Worm (Caenorhabditis elegans) whole organism, L1 larva: ENCODE results near the gene rpt-1.

Experiments used
- C04F5.9 ChIP-seq: sonication (generic microtip); optimal IDR thresholded peaks from 2 replicates; lab custom pipeline; 2016; ENCODE audit warnings: missing genetic modification characterization, missing compliant biosample characterization
- C16A3.4 ChIP-seq: fragments of 150-350 bp; optimal IDR thresholded peaks from 2 replicates; lab custom pipeline; 2014; ENCODE audit warnings: missing biosample characterization, missing genetic modification characterization
- C34B4.2 ChIP-seq: sonication (generic microtip); optimal IDR thresholded peaks from 2 replicates; lab custom pipeline; 2017; ENCODE audit warnings: mild to moderate bottlenecking, missing genetic modification characterization, missing compliant biosample characterization
- F16B12.6 ChIP-seq: fragments of 150-350 bp; optimal IDR thresholded peaks from 2 replicates; lab custom pipeline; 2014; ENCODE audit warnings: missing biosample characterization, missing genetic modification characterization
- Y116A8C.19 ChIP-seq: sonication (generic microtip); optimal IDR thresholded peaks from 2 replicates; lab custom pipeline; 2016; ENCODE audit warnings: missing compliant biosample characterization, missing genetic modification characterization, borderline replicate concordance
- aha-1 ChIP-seq: fragments of 150-350 bp; optimal IDR thresholded peaks from 2 replicates; lab custom pipeline; 2014; ENCODE audit warnings: missing biosample characterization, missing genetic modification characterization
- aly-2 ChIP-seq: fragments of 150-350 bp; optimal IDR thresholded peaks from 2 replicates; lab custom pipeline; 2014; ENCODE audit warnings: missing biosample characterization, missing genetic modification characterization
- ama-1 ChIP-seq: fragments of 150-350 bp; optimal IDR thresholded peaks from 2 replicates; lab custom pipeline; 2014
- blmp-1 ChIP-seq: fragments of 150-350 bp; optimal IDR thresholded peaks from 2 replicates; lab custom pipeline; 2014; ENCODE audit warnings: missing biosample characterization, missing genetic modification characterization
- ceh-8 ChIP-seq: fragments of 200-800 bp; sonication (Bioruptor generic); optimal IDR thresholded peaks from 2 replicates; lab custom pipeline; 2018; ENCODE audit warnings: mild to moderate bottlenecking, missing genetic modification characterization, moderate library complexity, missing compliant biosample characterization
- ceh-88 ChIP-seq: fragments of 200-800 bp; sonication (Bioruptor generic); IDR thresholded peaks from 2 replicates; pipeline ENCODE4 v1.3.6; 2022; ENCODE audit warnings: missing genetic modification characterization, missing compliant biosample characterization
- ceh-90 ChIP-seq: sonication (generic microtip); optimal IDR thresholded peaks from 2 replicates; lab custom pipeline; 2016; ENCODE audit warnings: missing genetic modification characterization, missing compliant biosample characterization
- ces-1 ChIP-seq: fragments of 150-350 bp; optimal IDR thresholded peaks from 2 replicates; lab custom pipeline; 2014; ENCODE audit warnings: missing biosample characterization, missing genetic modification reagents, missing genetic modification characterization
- dpl-1 ChIP-seq, 3 experiments: fragments of 150-350 bp in 2 of 3; sonication (generic microtip) in 1 of 3; optimal IDR thresholded peaks; 2 replicates each; lab custom pipeline; 2014 to 2017; ENCODE audit warnings: missing biosample characterization in 3 of 3, missing genetic modification characterization in 3 of 3, missing genetic modification reagents in 3 of 3
- efl-1 ChIP-seq, 4 experiments: fragments of 150-350 bp; optimal IDR thresholded peaks in 3 of 4; peaks in 1 of 4; 1 replicate in 1 of 4; 2 replicates in 3 of 4; lab custom pipeline; 2014; ENCODE audit warnings: missing biosample characterization in 2 of 4, missing genetic modification characterization in 2 of 4, missing genetic modification reagents in 2 of 4
- efl-3 ChIP-seq: fragments of 200-800 bp; sonication (Bioruptor generic); optimal IDR thresholded peaks from 2 replicates; lab custom pipeline; 2018; ENCODE audit warnings: mild to moderate bottlenecking, missing genetic modification characterization, missing compliant biosample characterization
- egl-13 ChIP-seq: sonication (generic microtip); optimal IDR thresholded peaks from 2 replicates; lab custom pipeline; 2016; ENCODE audit warnings: missing genotype, missing genetic modification reagents, missing genetic modification characterization, missing compliant biosample characterization
- egl-27 ChIP-seq, 2 experiments: fragments of 150-350 bp in 1 of 2; sonication (generic microtip); optimal IDR thresholded peaks; 3 replicates each; lab custom pipeline; 2017 to 2018; ENCODE audit warnings: missing biosample characterization in 2 of 2, missing genetic modification characterization in 2 of 2, missing genetic modification reagents in 2 of 2
- elt-2 ChIP-seq: sonication (generic microtip); optimal IDR thresholded peaks from 2 replicates; lab custom pipeline; 2016; ENCODE audit warnings: missing genetic modification characterization, mild to moderate bottlenecking, inconsistent platforms, missing compliant biosample characterization, missing genetic modification reagents
- elt-3 ChIP-seq, 6 experiments: fragments of 150-350 bp in 1 of 6; sonication (generic microtip); optimal IDR thresholded peaks; 2 replicates each; lab custom pipeline; 2017 to 2018; ENCODE audit warnings: missing biosample characterization in 6 of 6, missing genetic modification characterization in 6 of 6, inconsistent platforms in 1 of 6
- ets-5 ChIP-seq: fragments of 200-800 bp; sonication (Bioruptor generic); IDR thresholded peaks from 2 replicates; pipeline ENCODE4 v1.3.6; 2022; ENCODE audit warnings: missing genetic modification characterization, missing compliant biosample characterization
- fkh-8 ChIP-seq: sonication (generic microtip); optimal IDR thresholded peaks from 2 replicates; lab custom pipeline; 2016; ENCODE audit warnings: mild to moderate bottlenecking, missing genetic modification characterization, missing compliant biosample characterization
- fos-1 ChIP-seq: fragments of 150-350 bp; optimal IDR thresholded peaks from 2 replicates; lab custom pipeline; 2014; ENCODE audit warnings: missing biosample characterization, missing genetic modification characterization
- hlh-17 ChIP-seq: fragments of 200-800 bp; sonication (Bioruptor generic); optimal IDR thresholded peaks from 2 replicates; lab custom pipeline; 2018; ENCODE audit warnings: missing genetic modification characterization, mild to moderate bottlenecking, missing compliant biosample characterization, moderate library complexity, borderline replicate concordance
- hlh-4 ChIP-seq: sonication (generic microtip); optimal IDR thresholded peaks from 2 replicates; lab custom pipeline; 2016; ENCODE audit warnings: mild to moderate bottlenecking, missing genetic modification characterization, missing compliant biosample characterization
- hpl-2 ChIP-seq: fragments of 150-350 bp; optimal IDR thresholded peaks from 2 replicates; lab custom pipeline; 2014; ENCODE audit warnings: missing biosample characterization, missing genetic modification reagents, missing genetic modification characterization
- irx-1 ChIP-seq: sonication (generic microtip); optimal IDR thresholded peaks from 2 replicates; lab custom pipeline; 2016; ENCODE audit warnings: missing genetic modification characterization, missing compliant biosample characterization
- isw-1 ChIP-seq: fragments of 200-800 bp; sonication (Bioruptor generic); IDR thresholded peaks from 2 replicates; pipeline ENCODE4 v1.3.6; 2022; ENCODE audit warnings: missing genetic modification characterization, missing compliant biosample characterization
- lin-14 ChIP-seq: fragments of 200-800 bp; sonication (Bioruptor generic); optimal IDR thresholded peaks from 2 replicates; lab custom pipeline; 2018; ENCODE audit warnings: mild to moderate bottlenecking, missing genetic modification characterization, moderate library complexity, missing compliant biosample characterization
- lin-15B ChIP-seq: fragments of 150-350 bp; sonication (generic microtip); optimal IDR thresholded peaks from 3 replicates; lab custom pipeline; 2014; ENCODE audit warnings: missing biosample characterization, missing genetic modification characterization
- lin-39 ChIP-seq: fragments of 150-350 bp; optimal IDR thresholded peaks from 2 replicates; lab custom pipeline; 2014; ENCODE audit warnings: missing biosample characterization, missing genetic modification reagents, missing genetic modification characterization
- lir-3 ChIP-seq: sonication (generic microtip); optimal IDR thresholded peaks from 2 replicates; lab custom pipeline; 2016; ENCODE audit warnings: mild to moderate bottlenecking, missing genetic modification characterization, moderate library complexity, missing compliant biosample characterization; ENCODE audit not compliant: poor library complexity
- mdl-1 ChIP-seq, 2 experiments: fragments of 150-350 bp; optimal IDR thresholded peaks; 2 replicates each; lab custom pipeline; 2014 to 2017; ENCODE audit warnings: missing biosample characterization in 2 of 2, missing genetic modification characterization in 2 of 2, inconsistent platforms in 1 of 2
- mep-1 ChIP-seq: fragments of 150-350 bp; optimal IDR thresholded peaks from 2 replicates; lab custom pipeline; 2014; ENCODE audit warnings: missing biosample characterization, missing genetic modification characterization
- nhr-28 ChIP-seq: fragments of 150-350 bp; optimal IDR thresholded peaks from 2 replicates; lab custom pipeline; 2014; ENCODE audit warnings: missing biosample characterization, missing genetic modification characterization
- nhr-47 ChIP-seq: sonication (generic microtip); optimal IDR thresholded peaks from 2 replicates; lab custom pipeline; 2016; ENCODE audit warnings: mild to moderate bottlenecking, missing genetic modification characterization, moderate library complexity, missing compliant biosample characterization
- nhr-76 ChIP-seq: sonication (generic microtip); optimal IDR thresholded peaks from 2 replicates; lab custom pipeline; 2017; ENCODE audit warnings: missing biosample characterization, missing genetic modification characterization
- nhr-77 ChIP-seq: fragments of 150-350 bp; optimal IDR thresholded peaks from 2 replicates; lab custom pipeline; 2014; ENCODE audit warnings: missing biosample characterization, missing genetic modification characterization
- nhr-85 ChIP-seq: sonication (generic microtip); peaks from one replicate; lab custom pipeline; 2016; ENCODE audit warnings: missing genetic modification characterization, inconsistent platforms, missing compliant biosample characterization
- nhr-90 ChIP-seq: sonication (generic microtip); optimal IDR thresholded peaks from 2 replicates; lab custom pipeline; 2016; ENCODE audit warnings: mild to moderate bottlenecking, missing genetic modification characterization, missing compliant biosample characterization; ENCODE audit not compliant: poor library complexity
- pag-3 ChIP-seq: sonication (generic microtip); optimal IDR thresholded peaks from 2 replicates; lab custom pipeline; 2017; ENCODE audit warnings: missing genetic modification characterization, mild to moderate bottlenecking, missing compliant biosample characterization, antibody characterized with exemption, borderline replicate concordance; ENCODE audit not compliant: insufficient read depth
- pqm-1 ChIP-seq: sonication (generic microtip); optimal IDR thresholded peaks from 3 replicates; lab custom pipeline; 2017; ENCODE audit warnings: missing biosample characterization, missing genetic modification characterization
- rnt-1 ChIP-seq: sonication (generic microtip); optimal IDR thresholded peaks from 2 replicates; lab custom pipeline; 2016; ENCODE audit warnings: mild to moderate bottlenecking, missing genetic modification characterization, moderate library complexity, missing compliant biosample characterization
- skn-1 ChIP-seq: fragments of 150-350 bp; optimal IDR thresholded peaks from 2 replicates; lab custom pipeline; 2014; ENCODE audit warnings: missing biosample characterization, missing genetic modification characterization
- snpc-4 ChIP-seq: fragments of 150-350 bp; optimal IDR thresholded peaks from 2 replicates; lab custom pipeline; 2014; ENCODE audit warnings: missing biosample characterization, missing genetic modification characterization
- sptf-1 ChIP-seq: fragments of 150-350 bp; optimal IDR thresholded peaks from 2 replicates; lab custom pipeline; 2014; ENCODE audit warnings: missing biosample characterization, missing genetic modification characterization
- sup-37 ChIP-seq: fragments of 200-800 bp; sonication (Bioruptor generic); optimal IDR thresholded peaks from 2 replicates; lab custom pipeline; 2018; ENCODE audit warnings: mild to moderate bottlenecking, missing genetic modification characterization, missing compliant biosample characterization
- swsn-7 ChIP-seq: sonication (generic microtip); optimal IDR thresholded peaks from 2 replicates; lab custom pipeline; 2016; ENCODE audit warnings: missing genetic modification characterization, missing compliant biosample characterization
- unc-130 ChIP-seq: fragments of 150-350 bp; optimal IDR thresholded peaks from 2 replicates; lab custom pipeline; 2017; ENCODE audit warnings: missing biosample characterization, missing genetic modification characterization, inconsistent platforms
- unc-98 ChIP-seq: fragments of 200-800 bp; sonication (Bioruptor generic); IDR thresholded peaks from 2 replicates; pipeline ENCODE4 v1.3.6; 2022; ENCODE audit warnings: missing genetic modification characterization, missing compliant biosample characterization
- xbp-1 ChIP-seq: sonication (generic microtip); optimal IDR thresholded peaks from 2 replicates; lab custom pipeline; 2016; ENCODE audit warnings: missing genetic modification characterization, missing compliant biosample characterization
- zag-1 ChIP-seq: fragments of 150-350 bp; optimal IDR thresholded peaks from 2 replicates; lab custom pipeline; 2014; ENCODE audit warnings: missing biosample characterization, missing genetic modification characterization
- ztf-11 ChIP-seq, 2 experiments: sonication (generic microtip); optimal IDR thresholded peaks; 2 replicates each; lab custom pipeline; 2016 to 2017; ENCODE audit warnings: missing genetic modification characterization in 2 of 2, missing biosample characterization in 1 of 2, missing compliant biosample characterization in 1 of 2

Gene rpt-1

ce11 chrV:11982309-11982708 is at the start of gene rpt-1:
Gene rpt-1 (minus strand): TSS chrV:11982397.
- TF ChIP-seq mdl-1 (tag; optimal IDR thresholded peaks at IDR 0.05; lab: Kevin White, UChicago) (peak in 1 of 2 experiments; percentile 68), egl-27 (tag; optimal IDR thresholded peaks at IDR 0.05; lab: Kevin White, UChicago) (no peak), unc-98 (GFP tag; lab: Robert Waterston, UW) (no peak), hlh-4 (tag; lab: Kevin White, UChicago) (no peak), hlh-17 (no peak), ztf-11 (tag; optimal IDR thresholded peaks at IDR 0.05; lab: Kevin White, UChicago) (no peak), lir-3 (tag; lab: Kevin White, UChicago) (no peak), nhr-47 (tag; lab: Kevin White, UChicago) (peak; percentile 65), lin-14 (GFP tag; lab: Kevin White, UChicago) (peak; percentile 65), hpl-2 (GFP tag; lab: Kevin White, UChicago) (no peak), skn-1 (peak; percentile 99), C04F5.9 (tag; lab: Kevin White, UChicago) (no peak), swsn-7 (tag; lab: Kevin White, UChicago) (peak; percentile 51), fkh-8 (peak; percentile 44), nhr-76 (tag; lab: Kevin White, UChicago) (no peak), snpc-4 (tag; lab: Kevin White, UChicago) (peak; percentile 94), ama-1 (lab: Kevin White, UChicago) (no peak), nhr-90 (tag; lab: Kevin White, UChicago) (peak; percentile 6), ceh-90 (no peak), dpl-1 (GFP tag; optimal IDR thresholded peaks at IDR 0.05; lab: Kevin White, UChicago) (peak; percentile 85 to 95 (median 91)), aly-2 (peak; percentile 21), C16A3.4 (tag; lab: Kevin White, UChicago) (peak; percentile 73), pag-3 (tag; lab: Kevin White, UChicago) (no peak), elt-3 (tag; optimal IDR thresholded peaks at IDR 0.05; lab: Kevin White, UChicago) (peak in 1 of 6 experiments; percentile 60), isw-1 (GFP tag; lab: Robert Waterston, UW) (peak; percentile 52), egl-13 (no peak), mep-1 (peak; percentile 74), nhr-85 (tag; lab: Kevin White, UChicago) (peak; percentile 59), zag-1 (tag; lab: Kevin White, UChicago) (no peak), aha-1 (no peak), nhr-77 (tag; lab: Kevin White, UChicago) (peak; percentile 34), nhr-28 (tag; lab: Kevin White, UChicago) (no peak), irx-1 (tag; lab: Kevin White, UChicago) (no peak), fos-1 (peak; percentile 47), sup-37 (GFP tag; lab: Kevin White, UChicago) (no peak), ceh-8 (GFP tag; lab: Kevin White, UChicago) (no peak), ets-5 (GFP tag; lab: Robert Waterston, UW) (no peak), efl-3 (no peak), F16B12.6 (tag; lab: Kevin White, UChicago) (peak; percentile 55), efl-1 (optimal IDR thresholded peaks at IDR 0.05; lab: Kevin White, UChicago) (peak; percentile 92 to 98), efl-1 (GFP tag; optimal IDR thresholded peaks at IDR 0.05 in 1 of 2; lab: Kevin White, UChicago) (peak; percentile 91 to 99), ces-1 (GFP tag; lab: Kevin White, UChicago) (no peak), sptf-1 (tag; lab: Kevin White, UChicago) (no peak), C34B4.2 (no peak), xbp-1 (tag; lab: Kevin White, UChicago) (peak; percentile 55), elt-2 (tag; lab: Kevin White, UChicago) (no peak), rnt-1 (tag; lab: Kevin White, UChicago) (peak; percentile 56), Y116A8C.19 (tag; lab: Kevin White, UChicago) (no peak), unc-130 (peak; percentile 79), lin-39 (tag; lab: Kevin White, UChicago) (no peak), pqm-1 (tag; lab: Kevin White, UChicago) (no peak), blmp-1 (tag; lab: Kevin White, UChicago) (peak; percentile 84), ceh-88 (no peak), lin-15B (tag; lab: Kevin White, UChicago) (peak; percentile 83)
